Worm (Caenorhabditis elegans): ENCODE results near the gene cest-9.1.

DNA sequence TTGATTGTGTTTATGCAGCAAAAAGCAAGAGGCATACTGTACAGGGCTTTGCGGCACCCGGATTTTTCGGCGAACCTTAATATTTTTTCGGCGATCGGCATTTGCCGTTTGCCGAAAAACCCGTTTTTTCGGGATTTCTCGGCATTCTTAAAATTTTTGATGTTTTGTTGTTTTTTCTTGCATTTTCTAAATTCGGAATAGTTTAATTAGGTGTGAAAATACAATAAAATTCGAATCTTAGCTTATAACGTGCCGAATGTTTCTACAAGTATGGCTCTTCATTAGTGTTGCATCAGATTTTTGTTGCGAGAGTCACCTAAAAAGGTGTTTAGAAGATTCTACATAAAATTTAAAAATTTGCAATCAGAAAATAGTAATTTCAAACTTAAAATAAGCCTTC is 49.6 kb downstream of the cest-9.1 start, which contains the start of gene C04B4.6:
- TF ChIP-seq hlh-30 (tag; optimal IDR thresholded peaks at IDR 0.05; ENCODE audit: insufficient read depth) (no peak), dmd-4 (tag; optimal IDR thresholded peaks at IDR 0.05; ENCODE audit: borderline replicate concordance) (no peak), ref-2 (tag; optimal IDR thresholded peaks at IDR 0.05) (no peak), ceh-30 (tag; optimal IDR thresholded peaks at IDR 0.05) (no peak), fkh-10 (GFP tag; optimal IDR thresholded peaks at IDR 0.05) (no peak), ceh-34 (tag; optimal IDR thresholded peaks at IDR 0.05) (no peak), zip-5 (tag; optimal IDR thresholded peaks at IDR 0.05) (no peak), dve-1 (tag; optimal IDR thresholded peaks at IDR 0.05) (no peak)
